Worm (Caenorhabditis elegans) whole organism, L3 larva: ENCODE measurements around the gene ccnk-1.

Experiments
- ZK546.5 ChIP-seq: sonication (generic microtip); optimal IDR thresholded peaks from 2 replicates; lab custom pipeline; 2017; ENCODE audit warnings: missing biosample characterization, missing genetic modification characterization
- aly-2 ChIP-seq: fragments of 150-350 bp; optimal IDR thresholded peaks from 2 replicates; lab custom pipeline; 2014; ENCODE audit warnings: missing biosample characterization, missing genetic modification characterization
- ceh-16 ChIP-seq: sonication (generic microtip); optimal IDR thresholded peaks from 2 replicates; lab custom pipeline; 2017; ENCODE audit warnings: missing biosample characterization, missing genetic modification characterization
- ceh-28 ChIP-seq: fragments of 150-350 bp; optimal IDR thresholded peaks from 2 replicates; lab custom pipeline; 2014; ENCODE audit warnings: missing biosample characterization, missing genetic modification reagents, missing genetic modification characterization
- ceh-82 ChIP-seq: fragments of 150-350 bp; optimal IDR thresholded peaks from 2 replicates; lab custom pipeline; 2014; ENCODE audit warnings: missing biosample characterization, missing genetic modification characterization
- ceh-9 ChIP-seq: sonication (generic microtip); optimal IDR thresholded peaks from 2 replicates; lab custom pipeline; 2018; ENCODE audit warnings: missing biosample characterization, missing genetic modification characterization
- daf-12 ChIP-seq: fragments of 150-350 bp; optimal IDR thresholded peaks from 2 replicates; lab custom pipeline; 2014; ENCODE audit warnings: missing biosample characterization, missing genetic modification reagents, missing genetic modification characterization
- egl-27 ChIP-seq: sonication (generic microtip); optimal IDR thresholded peaks from 4 replicates; lab custom pipeline; 2017; ENCODE audit warnings: missing biosample characterization, missing genetic modification reagents, missing genetic modification characterization
- egl-5 ChIP-seq: fragments of 150-350 bp; optimal IDR thresholded peaks from 2 replicates; lab custom pipeline; 2017; ENCODE audit warnings: missing biosample characterization, missing genetic modification reagents, missing genetic modification characterization, inconsistent platforms
- elt-1 ChIP-seq: fragments of 150-350 bp; optimal IDR thresholded peaks from 2 replicates; lab custom pipeline; 2014; ENCODE audit warnings: missing biosample characterization, missing genetic modification characterization
- elt-2 ChIP-seq: sonication (generic microtip); optimal IDR thresholded peaks from 2 replicates; lab custom pipeline; 2016; ENCODE audit warnings: missing genetic modification reagents, mild to moderate bottlenecking, missing genetic modification characterization, missing compliant biosample characterization
- elt-3 ChIP-seq, 3 experiments: fragments of 150-350 bp in 1 of 3; sonication (generic microtip) in 2 of 3; optimal IDR thresholded peaks; 2 replicates in 2 of 3; 4 replicates in 1 of 3; lab custom pipeline; 2014 to 2017; ENCODE audit warnings: missing biosample characterization in 3 of 3, missing genetic modification characterization in 3 of 3
- fkh-10 ChIP-seq: sonication (generic microtip); optimal IDR thresholded peaks from 2 replicates; lab custom pipeline; 2017; ENCODE audit warnings: missing biosample characterization, missing genetic modification reagents, missing genetic modification characterization
- fkh-2 ChIP-seq: fragments of 150-350 bp; optimal IDR thresholded peaks from 2 replicates; lab custom pipeline; 2014; ENCODE audit warnings: missing biosample characterization, missing genetic modification reagents, missing genetic modification characterization
- hmg-11 ChIP-seq: sonication (generic microtip); optimal IDR thresholded peaks from 2 replicates; lab custom pipeline; 2016; ENCODE audit warnings: missing genetic modification characterization, missing compliant biosample characterization
- jun-1 ChIP-seq: fragments of 150-350 bp; optimal IDR thresholded peaks from 2 replicates; lab custom pipeline; 2014; ENCODE audit warnings: missing biosample characterization, missing genetic modification reagents, missing genetic modification characterization
- lin-15B ChIP-seq: fragments of 150-350 bp; optimal IDR thresholded peaks from 2 replicates; lab custom pipeline; 2014; ENCODE audit warnings: missing biosample characterization, missing genetic modification characterization
- lsy-12 ChIP-seq: sonication (generic microtip); optimal IDR thresholded peaks from 2 replicates; lab custom pipeline; 2016; ENCODE audit warnings: mild to moderate bottlenecking, missing genetic modification characterization, missing compliant biosample characterization
- mdl-1 ChIP-seq: fragments of 150-350 bp; optimal IDR thresholded peaks from 2 replicates; lab custom pipeline; 2014; ENCODE audit warnings: missing biosample characterization, missing genetic modification characterization
- mml-1 ChIP-seq: fragments of 150-350 bp; sonication (generic microtip); optimal IDR thresholded peaks from 3 replicates; lab custom pipeline; 2014; ENCODE audit warnings: missing biosample characterization, missing genetic modification characterization
- nhr-12 ChIP-seq: fragments of 150-350 bp; optimal IDR thresholded peaks from 2 replicates; lab custom pipeline; 2014; ENCODE audit warnings: missing biosample characterization, missing genetic modification characterization
- nhr-23 ChIP-seq: fragments of 150-350 bp; optimal IDR thresholded peaks from 2 replicates; lab custom pipeline; 2014; ENCODE audit warnings: missing biosample characterization, missing genetic modification reagents, missing genetic modification characterization
- nhr-237 ChIP-seq: fragments of 150-350 bp; optimal IDR thresholded peaks from 2 replicates; lab custom pipeline; 2014; ENCODE audit warnings: missing biosample characterization, missing genetic modification characterization
- nhr-25 ChIP-seq: sonication (generic microtip); optimal IDR thresholded peaks from 2 replicates; lab custom pipeline; 2017; ENCODE audit warnings: missing biosample characterization, missing genetic modification characterization
- nhr-28 ChIP-seq: fragments of 150-350 bp; optimal IDR thresholded peaks from 2 replicates; lab custom pipeline; 2014; ENCODE audit warnings: missing biosample characterization, missing genetic modification characterization
- nhr-77 ChIP-seq: fragments of 150-350 bp; optimal IDR thresholded peaks from 2 replicates; lab custom pipeline; 2014; ENCODE audit warnings: missing biosample characterization, missing genetic modification characterization
- pha-4 ChIP-seq: fragments of 150-350 bp; optimal IDR thresholded peaks from 2 replicates; lab custom pipeline; 2014; ENCODE audit warnings: missing biosample characterization, missing genetic modification reagents, missing genetic modification characterization
- sea-2 ChIP-seq: fragments of 150-350 bp; sonication (generic microtip); optimal IDR thresholded peaks from 4 replicates; lab custom pipeline; 2014; ENCODE audit warnings: missing biosample characterization, missing genetic modification reagents, missing genetic modification characterization
- skn-1 ChIP-seq: fragments of 150-350 bp; optimal IDR thresholded peaks from 2 replicates; lab custom pipeline; 2014; ENCODE audit warnings: missing biosample characterization, missing genetic modification characterization
- snpc-4 ChIP-seq: fragments of 150-350 bp; optimal IDR thresholded peaks from 2 replicates; lab custom pipeline; 2014; ENCODE audit warnings: missing biosample characterization, missing genetic modification characterization
- tbx-2 ChIP-seq: sonication (generic microtip); optimal IDR thresholded peaks from 2 replicates; lab custom pipeline; 2016; ENCODE audit warnings: mild to moderate bottlenecking, missing genetic modification characterization, missing compliant biosample characterization
- unc-39 ChIP-seq: sonication (generic microtip); optimal IDR thresholded peaks from 4 replicates; lab custom pipeline; 2017; ENCODE audit warnings: missing biosample characterization, missing genetic modification characterization
- unc-62 ChIP-seq: fragments of 150-350 bp; sonication (generic microtip); optimal IDR thresholded peaks from 4 replicates; lab custom pipeline; 2014; ENCODE audit warnings: missing biosample characterization, missing genetic modification reagents, missing genetic modification characterization
- zag-1 ChIP-seq: fragments of 150-350 bp; optimal IDR thresholded peaks from 2 replicates; lab custom pipeline; 2014; ENCODE audit warnings: missing biosample characterization, missing genetic modification characterization
- ztf-11 ChIP-seq: fragments of 150-350 bp; optimal IDR thresholded peaks from 2 replicates; lab custom pipeline; 2014; ENCODE audit warnings: missing biosample characterization, missing genetic modification characterization
- ztf-4 ChIP-seq: fragments of 150-350 bp; optimal IDR thresholded peaks from 2 replicates; lab custom pipeline; 2014; ENCODE audit warnings: missing biosample characterization, missing genetic modification characterization

ccnk-1 gene

ce11 chrV:14620311-14620710, 8.0 kb downstream of the ccnk-1 start:
- TF ChIP-seq fkh-10 (GFP tag; lab: Kevin White, UChicago), result peak; percentile 26
- no peak for TF ChIP-seq fkh-2 (tag; lab: Kevin White, UChicago)
- no peak for TF ChIP-seq hmg-11 (tag; lab: Kevin White, UChicago)

ce11 chrV:14620835-14621234, 8.5 kb downstream of the ccnk-1 start, which contains the start of gene hot-1:
TSS of gene hot-1 (plus strand) at chrV:14621135.
- TF ChIP-seq hmg-11 (tag; lab: Kevin White, UChicago), result no peak
- no peak for TF ChIP-seq nhr-25 (tag; lab: Kevin White, UChicago)
- no peak for TF ChIP-seq ztf-11 (tag; lab: Kevin White, UChicago)
- no peak for TF ChIP-seq elt-1
- no peak for TF ChIP-seq nhr-77
- no peak for TF ChIP-seq nhr-12
- no peak for TF ChIP-seq ztf-4
- no peak for TF ChIP-seq ZK546.5 (tag; lab: Kevin White, UChicago)
- no peak for TF ChIP-seq lin-15B (tag; lab: Kevin White, UChicago)
- no peak for TF ChIP-seq ceh-82 (tag; lab: Kevin White, UChicago)
- TF ChIP-seq unc-39 (tag; lab: Kevin White, UChicago), result no peak
- TF ChIP-seq elt-3 (tag; optimal IDR thresholded peaks at IDR 0.05; lab: Kevin White, UChicago), result no peak
- TF ChIP-seq unc-62, result no peak
- no peak for TF ChIP-seq sea-2
- TF ChIP-seq pha-4 (tag; lab: Kevin White, UChicago), result no peak

- no peak for TF ChIP-seq mdl-1
- no peak for TF ChIP-seq nhr-237 (tag; lab: Kevin White, UChicago)
- peak; percentile 52 for TF ChIP-seq egl-5
- no peak for TF ChIP-seq unc-62
- TF ChIP-seq skn-1 (tag; lab: Kevin White, UChicago), result no peak
- TF ChIP-seq nhr-23, result no peak
Measured at ce11 chrV:14625662-14626061, 13.3 kb downstream of the ccnk-1 start.

ce11 chrV:14631588-14631987, 19.2 kb downstream of the ccnk-1 start, which contains the start of gene F43D2.3:
TSS of gene F43D2.3 (plus strand) at chrV:14631888.
- TF ChIP-seq aly-2 (tag; lab: Kevin White, UChicago) (no peak), daf-12 (no peak), egl-27 (tag; lab: Kevin White, UChicago) (no peak), sea-2 (no peak), nhr-28 (no peak), jun-1 (no peak), ceh-16 (no peak), unc-39 (tag; lab: Kevin White, UChicago) (no peak)

ce11 chrV:14633319-14633718, 21.0 kb downstream of the ccnk-1 start:
- TF ChIP-seq nhr-23 (peak; percentile 14), hmg-11 (tag; lab: Kevin White, UChicago) (no peak), nhr-237 (tag; lab: Kevin White, UChicago) (no peak), fkh-2 (tag; lab: Kevin White, UChicago) (no peak), ceh-16 (no peak)

ce11 chrV:14635119-14635518, 22.8 kb downstream of the ccnk-1 start, which contains the start of gene F43D2.6:
TSS of gene F43D2.6 (minus strand) at chrV:14635180.
- no peak for TF ChIP-seq ceh-28 (tag; lab: Kevin White, UChicago)
- no peak for TF ChIP-seq nhr-23
- no peak for TF ChIP-seq tbx-2 (tag; lab: Kevin White, UChicago)
- TF ChIP-seq elt-3 (tag; optimal IDR thresholded peaks at IDR 0.05; lab: Kevin White, UChicago), result no peak
- no peak for TF ChIP-seq lin-15B (tag; lab: Kevin White, UChicago)
- TF ChIP-seq mml-1 (tag; lab: Kevin White, UChicago), result no peak
- TF ChIP-seq lsy-12 (tag; lab: Kevin White, UChicago), result no peak
- no peak for TF ChIP-seq nhr-25 (tag; lab: Kevin White, UChicago)
- no peak for TF ChIP-seq elt-2 (tag; lab: Kevin White, UChicago)
- no peak for TF ChIP-seq zag-1
- TF ChIP-seq ztf-11 (tag; lab: Kevin White, UChicago), result no peak
- no peak for TF ChIP-seq egl-27 (tag; lab: Kevin White, UChicago)
- TF ChIP-seq snpc-4, result no peak
- no peak for TF ChIP-seq ceh-9 (tag; lab: Kevin White, UChicago)
- TF ChIP-seq ztf-4, result no peak
